Fruit fly (Drosophila melanogaster): ENCODE data around the gene Reck.

Reck gene

dm6 chr3L:15045114-15045513 lies 31.3 kb upstream of the Reck start:
- TF ChIP-seq Dll (optimal IDR thresholded peaks at IDR 0.05) = no peak

DNA sequence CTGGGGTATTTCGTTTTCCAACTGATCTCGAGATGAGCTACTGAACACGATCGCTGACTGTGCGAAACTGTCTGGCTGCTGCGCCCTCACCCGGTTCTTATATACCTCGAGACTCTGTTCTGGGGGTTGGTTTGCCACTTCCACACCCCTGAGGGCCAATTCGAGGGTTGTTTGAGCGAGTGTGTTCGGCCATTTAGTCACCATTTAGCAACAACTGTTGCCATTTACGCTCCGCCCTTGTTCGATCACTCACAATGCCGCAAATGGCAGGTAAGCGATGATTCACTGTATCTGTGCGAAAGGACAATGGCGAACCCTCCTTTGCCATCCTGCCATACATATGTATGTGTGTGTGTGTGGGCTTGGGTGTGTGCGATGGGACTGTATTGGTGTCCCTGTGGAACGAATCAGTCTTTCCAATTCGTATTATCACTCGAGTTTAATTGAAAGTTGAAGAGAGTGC lies 30.0 kb upstream of the Reck start, which contains the start of gene ind:
TSS of gene ind (minus strand) at position 51 of the 463 bp plus-strand sequence.
- TF ChIP-seq CG8478 (optimal IDR thresholded peaks at IDR 0.05) = no peak
- TF ChIP-seq psq (optimal IDR thresholded peaks at IDR 0.05) = no peak
- TF ChIP-seq Dll (optimal IDR thresholded peaks at IDR 0.05) = no peak
- TF ChIP-seq EcR (GFP tag; optimal IDR thresholded peaks at IDR 0.05) = no peak
- TF ChIP-seq pan (optimal IDR thresholded peaks at IDR 0.05) = no peak
- no peak for TF ChIP-seq usp (GFP tag; optimal IDR thresholded peaks at IDR 0.05)

DNA sequence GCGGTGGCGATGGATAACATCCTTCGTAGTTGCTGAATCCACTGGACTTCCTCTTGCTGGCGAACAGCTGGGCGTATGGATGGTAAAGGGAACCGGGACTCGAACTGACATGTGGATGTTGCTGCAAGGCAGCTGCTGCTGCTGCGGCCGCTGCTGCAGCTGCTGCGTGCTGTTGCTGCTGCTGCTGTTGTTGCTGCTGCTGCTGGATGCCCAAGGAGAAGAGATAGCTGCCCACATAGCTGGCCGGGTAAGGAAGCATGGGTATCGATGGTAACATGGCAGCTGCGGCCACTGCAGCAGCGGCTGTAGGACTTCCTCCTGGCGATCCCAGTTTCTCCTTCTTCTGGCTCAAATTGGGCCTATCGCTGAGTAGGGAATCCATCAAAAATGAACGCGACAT lies 29.6 kb upstream of the Reck start:
- TF ChIP-seq CG8478 (optimal IDR thresholded peaks at IDR 0.05) = no peak
- no peak for TF ChIP-seq usp (GFP tag; optimal IDR thresholded peaks at IDR 0.05)
- no peak for TF ChIP-seq Dll (optimal IDR thresholded peaks at IDR 0.05)
- TF ChIP-seq EcR (GFP tag; optimal IDR thresholded peaks at IDR 0.05) = no peak
- TF ChIP-seq psq (optimal IDR thresholded peaks at IDR 0.05) = no peak
- no peak for TF ChIP-seq pan (optimal IDR thresholded peaks at IDR 0.05)

DNA sequence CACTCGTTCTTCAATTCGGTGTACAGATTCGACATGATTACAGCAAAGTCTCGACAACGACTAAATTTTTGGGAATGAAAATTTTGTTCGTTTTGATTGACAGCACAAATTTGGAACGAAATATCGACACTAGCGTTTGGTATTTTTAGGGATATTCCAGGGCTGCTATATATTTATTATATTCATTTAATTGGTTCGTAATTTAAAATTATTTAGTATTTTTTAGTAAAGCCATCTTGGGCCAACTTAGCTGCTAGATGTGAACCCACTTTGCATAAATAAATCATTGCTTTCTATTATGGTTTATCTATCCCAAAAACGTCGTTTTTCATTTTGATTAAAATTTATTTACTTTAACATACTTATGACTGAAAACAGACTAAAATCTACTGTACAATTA lies 28.6 kb upstream of the Reck start, which contains the start of gene Rpn12R:
TSS of gene Rpn12R (minus strand) at position 101 of the 400 bp plus-strand sequence.
- TF ChIP-seq EcR (GFP tag; optimal IDR thresholded peaks at IDR 0.05) = no peak
- TF ChIP-seq pan (optimal IDR thresholded peaks at IDR 0.05) = no peak
- no peak for TF ChIP-seq psq (optimal IDR thresholded peaks at IDR 0.05)
- TF ChIP-seq usp (GFP tag; optimal IDR thresholded peaks at IDR 0.05) = no peak
- TF ChIP-seq Dll (optimal IDR thresholded peaks at IDR 0.05) = no peak
- no peak for TF ChIP-seq CG8478 (optimal IDR thresholded peaks at IDR 0.05)

DNA sequence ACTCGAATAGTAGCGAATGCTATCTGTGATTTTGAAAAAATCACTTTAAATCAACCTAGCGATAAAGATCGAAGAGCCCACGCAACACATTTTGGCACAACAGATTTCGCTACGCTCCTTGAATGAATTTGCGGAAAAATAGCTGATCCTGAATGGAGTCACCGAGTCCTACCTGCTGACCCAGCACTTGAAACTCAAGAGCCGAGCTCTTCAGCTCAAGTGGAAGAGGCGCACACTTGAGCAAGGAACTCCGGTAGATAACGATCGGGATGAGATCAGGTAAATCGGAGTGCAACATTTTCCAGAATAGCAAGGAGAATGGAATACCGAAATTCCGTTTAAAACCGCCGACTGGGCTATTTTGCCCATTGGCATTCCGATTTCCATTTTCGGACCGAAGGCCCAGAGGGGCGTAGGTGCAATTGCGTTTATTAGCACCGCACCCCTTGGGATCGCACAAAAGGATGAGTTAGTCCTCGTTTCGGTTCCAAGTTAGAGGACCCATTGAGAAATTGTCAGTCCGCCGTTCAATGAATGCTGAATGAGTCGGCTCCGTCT lies 26.5 kb upstream of the Reck start:
- TF ChIP-seq psq (optimal IDR thresholded peaks at IDR 0.05) (no peak), EcR (GFP tag; optimal IDR thresholded peaks at IDR 0.05) (no peak), usp (GFP tag; optimal IDR thresholded peaks at IDR 0.05) (no peak), pan (optimal IDR thresholded peaks at IDR 0.05) (no peak), CG8478 (optimal IDR thresholded peaks at IDR 0.05) (no peak), Dll (optimal IDR thresholded peaks at IDR 0.05) (no peak)

dm6 chr3L:15039510-15039909 lies 25.6 kb upstream of the Reck start:
- no peak for TF ChIP-seq psq (optimal IDR thresholded peaks at IDR 0.05)
- TF ChIP-seq EcR (GFP tag; optimal IDR thresholded peaks at IDR 0.05) = no peak
- TF ChIP-seq CG8478 (optimal IDR thresholded peaks at IDR 0.05) = no peak
- no peak for TF ChIP-seq usp (GFP tag; optimal IDR thresholded peaks at IDR 0.05)
- TF ChIP-seq Dll (optimal IDR thresholded peaks at IDR 0.05) = no peak
- TF ChIP-seq pan (optimal IDR thresholded peaks at IDR 0.05) = no peak

dm6 chr3L:15035585-15035984 lies 21.7 kb upstream of the Reck start:
- TF ChIP-seq pan (optimal IDR thresholded peaks at IDR 0.05) (no peak), EcR (GFP tag; optimal IDR thresholded peaks at IDR 0.05) (no peak), usp (GFP tag; optimal IDR thresholded peaks at IDR 0.05) (no peak), Dll (optimal IDR thresholded peaks at IDR 0.05) (no peak), CG8478 (optimal IDR thresholded peaks at IDR 0.05) (no peak), psq (optimal IDR thresholded peaks at IDR 0.05) (no peak)

dm6 chr3L:15034714-15035076 lies 20.8 kb upstream of the Reck start:
- TF ChIP-seq EcR (GFP tag; optimal IDR thresholded peaks at IDR 0.05) (no peak), usp (GFP tag; optimal IDR thresholded peaks at IDR 0.05) (no peak), psq (optimal IDR thresholded peaks at IDR 0.05) (no peak), Dll (optimal IDR thresholded peaks at IDR 0.05) (no peak), CG8478 (optimal IDR thresholded peaks at IDR 0.05) (no peak), pan (optimal IDR thresholded peaks at IDR 0.05) (no peak)

- no peak for TF ChIP-seq psq (optimal IDR thresholded peaks at IDR 0.05)
Observed at dm6 chr3L:15034061-15034713, 20.3 kb upstream of the Reck start.

DNA sequence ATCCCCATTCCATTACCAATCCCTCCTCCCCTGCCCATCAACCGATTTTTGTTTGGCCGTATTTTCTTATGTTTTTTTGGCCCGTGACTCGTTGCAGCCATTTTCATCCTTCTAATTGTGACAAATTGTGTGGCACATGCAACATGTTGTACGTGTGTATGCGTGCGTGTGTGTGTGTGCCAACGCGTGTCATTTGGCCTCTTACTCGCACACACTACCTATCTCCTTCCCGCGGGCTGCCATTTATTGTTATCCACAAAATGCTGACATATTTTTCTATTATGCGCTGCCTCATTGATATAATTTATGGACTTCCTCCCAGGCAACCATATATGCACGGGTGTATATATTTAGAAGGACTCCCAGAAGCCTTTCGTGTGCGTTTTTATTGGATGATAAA lies 17.9 kb upstream of the Reck start:
- no peak for TF ChIP-seq Dll (optimal IDR thresholded peaks at IDR 0.05)
- TF ChIP-seq EcR (GFP tag; optimal IDR thresholded peaks at IDR 0.05) = no peak
- TF ChIP-seq psq (optimal IDR thresholded peaks at IDR 0.05) = no peak
- no peak for TF ChIP-seq pan (optimal IDR thresholded peaks at IDR 0.05)
- TF ChIP-seq usp (GFP tag; optimal IDR thresholded peaks at IDR 0.05) = no peak
- TF ChIP-seq CG8478 (optimal IDR thresholded peaks at IDR 0.05) = no peak

- TF ChIP-seq EcR (GFP tag; optimal IDR thresholded peaks at IDR 0.05) (no peak), Dll (optimal IDR thresholded peaks at IDR 0.05) (no peak), usp (GFP tag; optimal IDR thresholded peaks at IDR 0.05) (no peak), psq (optimal IDR thresholded peaks at IDR 0.05) (no peak), pan (optimal IDR thresholded peaks at IDR 0.05) (no peak), CG8478 (optimal IDR thresholded peaks at IDR 0.05) (no peak)
Observed at dm6 chr3L:15023192-15023591, 9.3 kb upstream of the Reck start, which contains the start of gene CG32148. Gene CG32148 (plus strand): TSS chr3L:15023492.

- no peak for TF ChIP-seq Dll (optimal IDR thresholded peaks at IDR 0.05)
- no peak for TF ChIP-seq EcR (GFP tag; optimal IDR thresholded peaks at IDR 0.05)
- no peak for TF ChIP-seq psq (optimal IDR thresholded peaks at IDR 0.05)
- no peak for TF ChIP-seq CG8478 (optimal IDR thresholded peaks at IDR 0.05)
- no peak for TF ChIP-seq pan (optimal IDR thresholded peaks at IDR 0.05)
- TF ChIP-seq usp (GFP tag; optimal IDR thresholded peaks at IDR 0.05) = no peak
Observed at dm6 chr3L:15021008-15021407, 7.1 kb upstream of the Reck start.

- TF ChIP-seq usp (GFP tag; optimal IDR thresholded peaks at IDR 0.05) (no peak), CG8478 (optimal IDR thresholded peaks at IDR 0.05) (no peak), psq (optimal IDR thresholded peaks at IDR 0.05) (no peak)
Observed at dm6 chr3L:15013296-15013695, 566 bp downstream of the Reck start.

Data from whole organism.